Worm (Caenorhabditis elegans): Measurements from ENCODE around the gene srx-28.

srx-28 gene

ce11 chrV:2730784-2731480 is 26.1 kb downstream of the srx-28 start, which contains the start of gene dod-3 (continued):
- no peak for TF ChIP-seq sdz-12 (GFP tag; optimal IDR thresholded peaks at IDR 0.05)
- TF ChIP-seq lin-38 (GFP tag; IDR thresholded peaks at IDR 0.05) = no peak
- TF ChIP-seq nhr-25 (tag; optimal IDR thresholded peaks at IDR 0.05; ENCODE audit: borderline replicate concordance, insufficient read depth) = no peak
- TF ChIP-seq Y75B8A.6 (GFP tag; IDR thresholded peaks at IDR 0.05) = no peak
- no peak for TF ChIP-seq set-16 (GFP tag; IDR thresholded peaks at IDR 0.05)
- no peak for TF ChIP-seq tra-1 (GFP tag; IDR thresholded peaks at IDR 0.05)
- TF ChIP-seq ces-1 (GFP tag; optimal IDR thresholded peaks at IDR 0.05) = no peak
- TF ChIP-seq vab-7 (GFP tag; IDR thresholded peaks at IDR 0.05) = no peak
- TF ChIP-seq T20F7.1 (GFP tag; optimal IDR thresholded peaks at IDR 0.05) = no peak
- TF ChIP-seq dmd-9 (GFP tag; IDR thresholded peaks at IDR 0.05) = no peak
- TF ChIP-seq mdt-29 (GFP tag; IDR thresholded peaks at IDR 0.05) = no peak
- no peak for TF ChIP-seq pha-4 (GFP tag; IDR thresholded peaks at IDR 0.05)
- TF ChIP-seq pha-4 (tag; optimal IDR thresholded peaks at IDR 0.05) = no peak
- no peak for TF ChIP-seq ceh-20 (GFP tag; IDR thresholded peaks at IDR 0.05)
- no peak for TF ChIP-seq lin-13 (GFP tag; optimal IDR thresholded peaks at IDR 0.05)
- TF ChIP-seq nhr-28 (tag; optimal IDR thresholded peaks at IDR 0.05) = no peak
- TF ChIP-seq R02D3.7 (tag; optimal IDR thresholded peaks at IDR 0.05) = no peak
- no peak for TF ChIP-seq nhr-6 (tag; optimal IDR thresholded peaks at IDR 0.05)
- TF ChIP-seq lsy-2 (tag; optimal IDR thresholded peaks at IDR 0.05) = no peak
- no peak for TF ChIP-seq zfp-3 (GFP tag; conservative IDR thresholded peaks at IDR 0.05)
- peak; percentile 92 for TF ChIP-seq hlh-11 (tag; optimal IDR thresholded peaks at IDR 0.05)
- TF ChIP-seq rbr-2 (tag; optimal IDR thresholded peaks at IDR 0.05) = no peak
- no peak for TF ChIP-seq mdl-1 (tag; optimal IDR thresholded peaks at IDR 0.05)
- no peak for TF ChIP-seq fos-1 (tag; optimal IDR thresholded peaks at IDR 0.05)
- TF ChIP-seq dmd-6 (GFP tag; IDR thresholded peaks at IDR 0.05) = peak; percentile 89
- no peak for TF ChIP-seq nhr-41 (GFP tag; IDR thresholded peaks at IDR 0.05)

ce11 chrV:2728236-2728635 is 28.8 kb downstream of the srx-28 start, which contains the start of gene str-33:
Gene str-33 (plus strand): TSS chrV:2728536.
- TF ChIP-seq F10B5.3 (tag; optimal IDR thresholded peaks at IDR 0.05) (no peak), mes-2 (tag; optimal IDR thresholded peaks at IDR 0.05; ENCODE audit: poor library complexity, severe bottlenecking) (no peak), lin-29 (GFP tag; IDR thresholded peaks at IDR 0.05) (no peak), nhr-76 (tag; optimal IDR thresholded peaks at IDR 0.05) (no peak), ceh-44 (GFP tag; IDR thresholded peaks at IDR 0.05) (no peak), aly-2 (tag; optimal IDR thresholded peaks at IDR 0.05) (no peak)

- TF ChIP-seq madf-5 (GFP tag; IDR thresholded peaks at IDR 0.05) = no peak
- no peak for TF ChIP-seq mdl-1 (tag; optimal IDR thresholded peaks at IDR 0.05)
- TF ChIP-seq egl-27 (tag; optimal IDR thresholded peaks at IDR 0.05) = no peak
- no peak for TF ChIP-seq unc-39 (tag; optimal IDR thresholded peaks at IDR 0.05)
- TF ChIP-seq R02D3.7 (tag; optimal IDR thresholded peaks at IDR 0.05) = no peak
- no peak for TF ChIP-seq snpc-1.2 (GFP tag; IDR thresholded peaks at IDR 0.05)
- TF ChIP-seq mxl-2 (GFP tag; conservative IDR thresholded peaks at IDR 0.05) = no peak
- no peak for TF ChIP-seq ctbp-1 (GFP tag; IDR thresholded peaks at IDR 0.05)
- no peak for TF ChIP-seq snpc-4 (tag; optimal IDR thresholded peaks at IDR 0.05)
- TF ChIP-seq lin-15B (tag; optimal IDR thresholded peaks at IDR 0.05) = no peak
These were observed 30.0 kb downstream of the srx-28 start, which contains the start of gene str-13 for ce11 chrV:2727101-2727500. Gene str-13 (minus strand): TSS chrV:2727201.
